Worm (Caenorhabditis elegans): Measurements from ENCODE around the gene emb-27.
A peak's percentile ranks its signal among the peaks of the same experiment; 100 is the strongest.

- TF ChIP-seq pbrm-1 (GFP tag; IDR thresholded peaks at IDR 0.05) = 0 out of 2 replicates have a peak, but pooled peaks have one; percentile 37
- no peak for TF ChIP-seq efl-1 (GFP tag; optimal IDR thresholded peaks at IDR 0.05)
- peak; percentile 73; the same call in 1 of the 2 replicates for TF ChIP-seq nfya-2 (GFP tag; IDR thresholded peaks at IDR 0.05)
- TF ChIP-seq C06A6.2 (GFP tag; conservative IDR thresholded peaks at IDR 0.05) = no peak
- no peak for TF ChIP-seq Y53G8AR.9 (GFP tag; conservative IDR thresholded peaks at IDR 0.05)
- TF ChIP-seq ceh-27 (GFP tag; optimal IDR thresholded peaks at IDR 0.05) = no peak
- no peak for TF ChIP-seq dpl-1 (GFP tag; optimal IDR thresholded peaks at IDR 0.05)
- TF ChIP-seq unc-62 (GFP tag; optimal IDR thresholded peaks at IDR 0.05) = no peak
- TF ChIP-seq Y67H2A.10 (GFP tag; conservative IDR thresholded peaks at IDR 0.05) = no peak
- peak; percentile 66; the same call in 1 of the 2 replicates for TF ChIP-seq B0336.3 (GFP tag; IDR thresholded peaks at IDR 0.05)
- no peak for TF ChIP-seq sdz-38 (tag; optimal IDR thresholded peaks at IDR 0.05)
- TF ChIP-seq ztf-6 (GFP tag; IDR thresholded peaks at IDR 0.05) = no peak
- no peak for TF ChIP-seq ama-1 (optimal IDR thresholded peaks at IDR 0.05)
- TF ChIP-seq ama-1 (GFP tag; optimal IDR thresholded peaks at IDR 0.05) = peak in 1 of 2 experiments; percentile 31
Observed at ce11 chrII:8141135-8141534, 20.8 kb downstream of the emb-27 start.
